Worm (Caenorhabditis elegans) whole organism, L2 larva: ENCODE measurements around the gene F35D2.3.

ENCODE experiments used
- C34F6.9 ChIP-seq: fragments of 150-350 bp; optimal IDR thresholded peaks from 2 replicates; lab custom pipeline; 2014; ENCODE audit warnings: missing biosample characterization, missing genetic modification characterization
- F13H6.1 ChIP-seq: sonication (generic microtip); optimal IDR thresholded peaks from 2 replicates; lab custom pipeline; 2016; ENCODE audit warnings: missing genetic modification characterization, missing compliant biosample characterization
- ZK546.5 ChIP-seq: sonication (generic microtip); optimal IDR thresholded peaks from 2 replicates; lab custom pipeline; 2017; ENCODE audit warnings: missing biosample characterization, missing genetic modification characterization
- alr-1 ChIP-seq: fragments of 150-350 bp; optimal IDR thresholded peaks from 2 replicates; lab custom pipeline; 2014; ENCODE audit warnings: missing biosample characterization, missing genetic modification characterization
- ama-1 ChIP-seq: fragments of 150-350 bp; optimal IDR thresholded peaks from 2 replicates; lab custom pipeline; 2018; ENCODE audit warnings: inconsistent platforms
- blmp-1 ChIP-seq: sonication (generic microtip); optimal IDR thresholded peaks from 2 replicates; lab custom pipeline; 2017; ENCODE audit warnings: missing genetic modification characterization, mild to moderate bottlenecking, missing compliant biosample characterization, antibody characterized with exemption, moderate library complexity; ENCODE audit not compliant: insufficient read depth
- ceh-16 ChIP-seq: fragments of 150-350 bp; optimal IDR thresholded peaks from 2 replicates; lab custom pipeline; 2014; ENCODE audit warnings: missing biosample characterization, missing genetic modification characterization
- ceh-82 ChIP-seq: fragments of 150-350 bp; optimal IDR thresholded peaks from 2 replicates; lab custom pipeline; 2014; ENCODE audit warnings: missing biosample characterization, missing genetic modification characterization
- crh-2 ChIP-seq: sonication (generic microtip); optimal IDR thresholded peaks from 2 replicates; lab custom pipeline; 2017; ENCODE audit warnings: missing biosample characterization, missing genetic modification characterization
- dmd-4 ChIP-seq: sonication (generic microtip); optimal IDR thresholded peaks from 2 replicates; lab custom pipeline; 2017; ENCODE audit warnings: missing biosample characterization, missing genetic modification characterization
- elt-1 ChIP-seq: fragments of 150-350 bp; optimal IDR thresholded peaks from 2 replicates; lab custom pipeline; 2014; ENCODE audit warnings: missing biosample characterization, missing genetic modification characterization
- elt-3 ChIP-seq: sonication (generic microtip); optimal IDR thresholded peaks from 2 replicates; lab custom pipeline; 2017; ENCODE audit warnings: missing biosample characterization, missing genetic modification characterization
- fos-1 ChIP-seq: fragments of 150-350 bp; optimal IDR thresholded peaks from 2 replicates; lab custom pipeline; 2014; ENCODE audit warnings: missing biosample characterization, missing genetic modification characterization
- lin-11 ChIP-seq: fragments of 150-350 bp; sonication (generic microtip); optimal IDR thresholded peaks from 2 replicates; lab custom pipeline; 2014; ENCODE audit warnings: missing biosample characterization, missing genetic modification characterization, inconsistent platforms, mixed read lengths
- lin-39 ChIP-seq: fragments of 150-350 bp; optimal IDR thresholded peaks from 2 replicates; lab custom pipeline; 2014; ENCODE audit warnings: missing biosample characterization, missing genetic modification reagents, missing genetic modification characterization
- lsy-2 ChIP-seq, 2 experiments: fragments of 150-350 bp in 1 of 2; sonication (generic microtip) in 1 of 2; optimal IDR thresholded peaks; 2 replicates each; lab custom pipeline; 2014 to 2017; ENCODE audit warnings: missing biosample characterization in 2 of 2, missing genetic modification characterization in 2 of 2
- mab-5 ChIP-seq: fragments of 150-350 bp; optimal IDR thresholded peaks from 2 replicates; lab custom pipeline; 2014; ENCODE audit warnings: missing biosample characterization, missing genetic modification characterization
- mbf-1 ChIP-seq: sonication (generic microtip); optimal IDR thresholded peaks from 2 replicates; lab custom pipeline; 2017; ENCODE audit warnings: missing biosample characterization, missing genetic modification characterization
- nhr-10 ChIP-seq: sonication (generic microtip); optimal IDR thresholded peaks from 2 replicates; lab custom pipeline; 2017; ENCODE audit warnings: missing biosample characterization, missing genetic modification characterization
- nhr-11 ChIP-seq: fragments of 150-350 bp; optimal IDR thresholded peaks from 2 replicates; lab custom pipeline; 2014; ENCODE audit warnings: missing biosample characterization, missing genetic modification characterization
- nhr-12 ChIP-seq: fragments of 150-350 bp; optimal IDR thresholded peaks from 2 replicates; lab custom pipeline; 2014; ENCODE audit warnings: missing biosample characterization, missing genetic modification characterization
- nhr-21 ChIP-seq: fragments of 150-350 bp; optimal IDR thresholded peaks from 2 replicates; lab custom pipeline; 2014; ENCODE audit warnings: missing biosample characterization, missing genetic modification characterization
- nhr-237 ChIP-seq: fragments of 150-350 bp; optimal IDR thresholded peaks from 2 replicates; lab custom pipeline; 2014; ENCODE audit warnings: missing biosample characterization, missing genetic modification characterization
- nhr-25 ChIP-seq: fragments of 150-350 bp; sonication (generic microtip); optimal IDR thresholded peaks from 3 replicates; lab custom pipeline; 2014; ENCODE audit warnings: missing biosample characterization, missing genetic modification characterization
- nhr-6 ChIP-seq: fragments of 150-350 bp; optimal IDR thresholded peaks from 2 replicates; lab custom pipeline; 2014; ENCODE audit warnings: missing biosample characterization, missing genetic modification characterization
- nhr-77 ChIP-seq: fragments of 150-350 bp; optimal IDR thresholded peaks from 2 replicates; lab custom pipeline; 2014; ENCODE audit warnings: missing biosample characterization, missing genetic modification characterization
- peb-1 ChIP-seq: fragments of 150-350 bp; optimal IDR thresholded peaks from 2 replicates; lab custom pipeline; 2014; ENCODE audit warnings: missing biosample characterization, missing genetic modification characterization
- sem-4 ChIP-seq: fragments of 150-350 bp; optimal IDR thresholded peaks from 2 replicates; lab custom pipeline; 2014; ENCODE audit warnings: missing biosample characterization, missing genetic modification reagents, missing genetic modification characterization
- skn-1 ChIP-seq: sonication (generic microtip); optimal IDR thresholded peaks from 2 replicates; lab custom pipeline; 2017; ENCODE audit warnings: missing biosample characterization, missing genetic modification characterization
- sma-3 ChIP-seq: sonication (generic microtip); optimal IDR thresholded peaks from 2 replicates; lab custom pipeline; 2016; ENCODE audit warnings: missing genetic modification reagents, missing genetic modification characterization, missing compliant biosample characterization
- sma-9 ChIP-seq, 2 experiments: fragments of 150-350 bp in 1 of 2; sonication (generic microtip) in 1 of 2; optimal IDR thresholded peaks; 2 replicates each; lab custom pipeline; 2014 to 2016; ENCODE audit warnings: missing genetic modification characterization in 2 of 2, mild to moderate bottlenecking in 1 of 2, missing biosample characterization in 1 of 2, missing compliant biosample characterization in 1 of 2, missing genetic modification reagents in 1 of 2, moderate library complexity in 1 of 2
- snpc-4 ChIP-seq: fragments of 150-350 bp; optimal IDR thresholded peaks from 2 replicates; lab custom pipeline; 2014; ENCODE audit warnings: missing biosample characterization, missing genetic modification characterization
- unc-55 ChIP-seq: fragments of 150-350 bp; sonication (generic microtip); optimal IDR thresholded peaks from 3 replicates; lab custom pipeline; 2014; ENCODE audit warnings: missing biosample characterization, missing genetic modification reagents, missing genetic modification characterization
- unc-62 ChIP-seq: fragments of 150-350 bp; optimal IDR thresholded peaks from 2 replicates; lab custom pipeline; 2014; ENCODE audit warnings: missing biosample characterization, missing genetic modification reagents, missing genetic modification characterization
- zag-1 ChIP-seq: fragments of 150-350 bp; optimal IDR thresholded peaks from 2 replicates; lab custom pipeline; 2014; ENCODE audit warnings: missing biosample characterization, missing genetic modification characterization
- ztf-1 ChIP-seq: fragments of 200-800 bp; sonication (Bioruptor generic); conservative IDR thresholded peaks from 2 replicates; pipeline ENCODE4 v1.3.6; 2022; ENCODE audit warnings: missing genetic modification characterization, missing compliant biosample characterization
- ztf-11 ChIP-seq: sonication (generic microtip); optimal IDR thresholded peaks from 2 replicates; lab custom pipeline; 2017; ENCODE audit warnings: missing biosample characterization, missing genetic modification characterization
- ztf-4 ChIP-seq: fragments of 150-350 bp; optimal IDR thresholded peaks from 2 replicates; lab custom pipeline; 2014; ENCODE audit warnings: missing biosample characterization, missing genetic modification characterization

F35D2.3 gene

ce11 chrII:7530944-7531343, 39.5 kb upstream of the F35D2.3 start, which contains the start of gene wrt-1:
Gene wrt-1 (plus strand): TSS chrII:7530996.
- TF ChIP-seq ztf-11 (tag; lab: Kevin White, UChicago) (no peak), nhr-21 (tag; lab: Kevin White, UChicago) (peak; percentile 12), sem-4 (tag; lab: Kevin White, UChicago) (no peak), nhr-12 (no peak), blmp-1 (tag; lab: Kevin White, UChicago) (peak; percentile 5), ceh-82 (tag; lab: Kevin White, UChicago) (no peak), peb-1 (tag; lab: Kevin White, UChicago) (no peak), ama-1 (lab: Kevin White, UChicago) (no peak), dmd-4 (tag; lab: Kevin White, UChicago) (no peak)

ce11 chrII:7531478-7531877, 38.9 kb upstream of the F35D2.3 start:
- peak; percentile 51 for TF ChIP-seq nhr-21 (tag; lab: Kevin White, UChicago)
- TF ChIP-seq nhr-6 (tag; lab: Kevin White, UChicago), result no peak
- no peak for TF ChIP-seq sma-3
- no peak for TF ChIP-seq elt-3 (tag; lab: Kevin White, UChicago)
- TF ChIP-seq nhr-77, result no peak
- TF ChIP-seq nhr-12, result no peak
- TF ChIP-seq mab-5, result no peak
- TF ChIP-seq F13H6.1 (tag; lab: Kevin White, UChicago), result no peak
- no peak for TF ChIP-seq skn-1
- no peak for TF ChIP-seq crh-2 (tag; lab: Kevin White, UChicago)
- TF ChIP-seq C34F6.9 (tag; lab: Kevin White, UChicago), result no peak
- no peak for TF ChIP-seq unc-55 (GFP tag; lab: Kevin White, UChicago)
- TF ChIP-seq nhr-25 (tag; lab: Kevin White, UChicago), result peak; percentile 29
- no peak for TF ChIP-seq ceh-82 (tag; lab: Kevin White, UChicago)
- TF ChIP-seq ztf-4, result no peak
- no peak for TF ChIP-seq ztf-1 (GFP tag; lab: Robert Waterston, UW)
- peak; percentile 54 for TF ChIP-seq sma-9 (GFP tag; optimal IDR thresholded peaks at IDR 0.05; lab: Kevin White, UChicago)
- no peak for TF ChIP-seq sma-9 (tag; optimal IDR thresholded peaks at IDR 0.05; lab: Kevin White, UChicago)
- no peak for TF ChIP-seq mbf-1 (tag; lab: Kevin White, UChicago)
- TF ChIP-seq nhr-10 (tag; lab: Kevin White, UChicago), result no peak

- TF ChIP-seq nhr-237 (tag; lab: Kevin White, UChicago), result no peak
- TF ChIP-seq nhr-6 (tag; lab: Kevin White, UChicago), result no peak
- no peak for TF ChIP-seq dmd-4 (tag; lab: Kevin White, UChicago)
- TF ChIP-seq blmp-1 (tag; lab: Kevin White, UChicago), result no peak
- TF ChIP-seq elt-1 (tag; lab: Kevin White, UChicago), result peak; percentile 53
- TF ChIP-seq sma-9 (GFP tag; optimal IDR thresholded peaks at IDR 0.05; lab: Kevin White, UChicago), result peak; percentile 23
- no peak for TF ChIP-seq sma-9 (tag; optimal IDR thresholded peaks at IDR 0.05; lab: Kevin White, UChicago)
- no peak for TF ChIP-seq nhr-25 (tag; lab: Kevin White, UChicago)
- peak; percentile 44 for TF ChIP-seq ceh-16 (tag; lab: Kevin White, UChicago)
- no peak for TF ChIP-seq fos-1 (tag; lab: Kevin White, UChicago)
- TF ChIP-seq ceh-82 (tag; lab: Kevin White, UChicago), result no peak
- TF ChIP-seq sma-3, result no peak
These were observed 36.0 kb upstream of the F35D2.3 start, which contains the start of gene wrt-10 for ce11 chrII:7534369-7534768. Gene wrt-10 (minus strand): TSS chrII:7534563.

DNA sequence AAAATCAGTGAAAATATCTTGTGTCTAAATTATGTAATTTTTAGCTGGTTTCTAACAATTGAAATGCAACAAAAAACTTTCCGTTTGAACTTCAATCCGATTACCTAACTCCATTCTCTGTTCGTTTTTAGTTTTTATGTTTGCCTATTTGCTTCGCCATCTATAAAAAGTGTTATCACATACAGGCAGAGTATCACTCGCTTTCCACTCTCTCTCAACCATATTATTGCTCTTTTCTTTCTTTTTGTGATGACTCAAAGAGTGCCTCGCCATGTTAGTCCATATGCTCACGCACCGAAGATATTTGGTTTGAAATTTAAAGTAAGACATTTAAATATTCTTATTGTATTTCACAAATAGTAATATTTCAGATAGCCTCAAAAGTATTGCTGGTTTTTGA, 35.5 kb upstream of the F35D2.3 start, which contains the start of gene ZK1290.13:
ZK1290.13 (plus strand) TSS at position 73 of the 400 bp plus-strand sequence.
- TF ChIP-seq fos-1 (tag; lab: Kevin White, UChicago) (peak; percentile 70), mbf-1 (tag; lab: Kevin White, UChicago) (no peak), mab-5 (no peak), crh-2 (tag; lab: Kevin White, UChicago) (peak; percentile 14)

- TF ChIP-seq ama-1 (lab: Kevin White, UChicago) (no peak), elt-3 (tag; lab: Kevin White, UChicago) (no peak), nhr-25 (tag; lab: Kevin White, UChicago) (no peak), ceh-82 (tag; lab: Kevin White, UChicago) (no peak), unc-55 (GFP tag; lab: Kevin White, UChicago) (peak; percentile 59), zag-1 (no peak), mbf-1 (tag; lab: Kevin White, UChicago) (no peak), ztf-1 (GFP tag; lab: Robert Waterston, UW) (no peak), nhr-77 (no peak), nhr-237 (tag; lab: Kevin White, UChicago) (no peak), snpc-4 (tag; lab: Kevin White, UChicago) (no peak), ztf-11 (tag; lab: Kevin White, UChicago) (no peak), ZK546.5 (tag; lab: Kevin White, UChicago) (no peak), unc-62 (GFP tag; lab: Kevin White, UChicago) (no peak), ztf-4 (no peak), lsy-2 (tag; optimal IDR thresholded peaks at IDR 0.05; lab: Kevin White, UChicago) (peak; percentile 3 to 95), crh-2 (tag; lab: Kevin White, UChicago) (peak; percentile 36), lin-11 (tag; lab: Kevin White, UChicago) (no peak), dmd-4 (tag; lab: Kevin White, UChicago) (no peak), alr-1 (no peak), nhr-10 (tag; lab: Kevin White, UChicago) (no peak), ceh-16 (tag; lab: Kevin White, UChicago) (no peak), peb-1 (tag; lab: Kevin White, UChicago) (no peak), sem-4 (tag; lab: Kevin White, UChicago) (no peak), elt-1 (tag; lab: Kevin White, UChicago) (no peak), nhr-6 (tag; lab: Kevin White, UChicago) (no peak), nhr-11 (tag; lab: Kevin White, UChicago) (no peak), lin-39 (tag; lab: Kevin White, UChicago) (no peak), sma-9 (GFP tag; optimal IDR thresholded peaks at IDR 0.05; lab: Kevin White, UChicago) (peak; percentile 62), sma-9 (tag; optimal IDR thresholded peaks at IDR 0.05; lab: Kevin White, UChicago) (no peak), nhr-21 (tag; lab: Kevin White, UChicago) (no peak)
These were observed 32.7 kb upstream of the F35D2.3 start, which contains the start of gene nfi-1 for ce11 chrII:7537603-7538230. Gene nfi-1 (plus strand): TSS chrII:7538180.
